Fruit fly (Drosophila melanogaster) whole organism, embryonic: ENCODE measurements around the gene RanGAP.

Experiments used
- CG10274 ChIP-seq: fragments of 200-800 bp; sonication (Bioruptor generic); optimal IDR thresholded peaks from 3 replicates; lab custom pipeline; 2017; ENCODE audit warnings: missing biosample characterization, mild to moderate bottlenecking, missing genetic modification characterization
- CG2889 ChIP-seq: fragments of 200-800 bp; sonication (Bioruptor generic); IDR thresholded peaks from 3 replicates; pipeline ENCODE4 v1.3.6; 2022; ENCODE audit warnings: missing biosample characterization, missing genetic modification characterization
- D ChIP-seq, 2 experiments: fragments of 200-800 bp in 1 of 2; fragments of >200 bp in 1 of 2; sonication (Bioruptor generic) in 1 of 2; optimal IDR thresholded peaks; 2 replicates in 1 of 2; 3 replicates in 1 of 2; lab custom pipeline; 2017; ENCODE audit warnings: mild to moderate bottlenecking in 1 of 2, missing biosample characterization in 1 of 2, missing genetic modification characterization in 1 of 2, missing genetic modification reagents in 1 of 2
- Dip2 ChIP-seq: fragments of 200-800 bp; sonication (Bioruptor generic); IDR thresholded peaks from 2 replicates; pipeline ENCODE4 v1.3.6; 2022; ENCODE audit warnings: missing biosample characterization, missing genetic modification characterization
- pb ChIP-seq: fragments of 200-800 bp; sonication (Bioruptor generic); optimal IDR thresholded peaks from 3 replicates; lab custom pipeline; 2016; ENCODE audit warnings: missing biosample characterization, missing genetic modification characterization
- tin ChIP-seq: fragments of 200-800 bp; sonication (Bioruptor generic); optimal IDR thresholded peaks from 3 replicates; lab custom pipeline; 2016; ENCODE audit warnings: missing biosample characterization, missing genetic modification characterization

dm6 chr2L:19414233-19414749, 27.5 kb upstream of the RanGAP start:
- TF ChIP-seq CG10274 (GFP tag; lab: Kevin White, UChicago) (no peak), CG2889 (GFP tag; lab: Robert Waterston, UW) (no peak), D (optimal IDR thresholded peaks at IDR 0.05; lab: Kevin White, UChicago) (no peak), D (GFP tag; optimal IDR thresholded peaks at IDR 0.05; lab: Kevin White, UChicago) (no peak), Dip2 (GFP tag; lab: Robert Waterston, UW) (no peak), pb (GFP tag; lab: Kevin White, UChicago) (no peak), tin (GFP tag; lab: Kevin White, UChicago) (no peak)
